Worm (Caenorhabditis elegans) whole organism, L3 larva: ENCODE measurements around the gene F16B12.7.
A peak's percentile ranks its signal among the peaks of the same experiment; 100 is the strongest.

Source experiments
- aly-2 ChIP-seq: fragments of 150-350 bp; optimal IDR thresholded peaks from 2 replicates; lab custom pipeline; 2014; ENCODE audit warnings: missing biosample characterization, missing genetic modification characterization
- ama-1 ChIP-seq: fragments of 150-350 bp; optimal IDR thresholded peaks from 2 replicates; lab custom pipeline; 2018
- ceh-9 ChIP-seq: sonication (generic microtip); optimal IDR thresholded peaks from 2 replicates; lab custom pipeline; 2018; ENCODE audit warnings: missing biosample characterization, missing genetic modification characterization
- egl-27 ChIP-seq: sonication (generic microtip); optimal IDR thresholded peaks from 4 replicates; lab custom pipeline; 2017; ENCODE audit warnings: missing biosample characterization, missing genetic modification reagents, missing genetic modification characterization
- elt-2 ChIP-seq: sonication (generic microtip); optimal IDR thresholded peaks from 2 replicates; lab custom pipeline; 2016; ENCODE audit warnings: missing genetic modification reagents, mild to moderate bottlenecking, missing genetic modification characterization, missing compliant biosample characterization
- fkh-2 ChIP-seq: fragments of 150-350 bp; optimal IDR thresholded peaks from 2 replicates; lab custom pipeline; 2014; ENCODE audit warnings: missing biosample characterization, missing genetic modification reagents, missing genetic modification characterization
- fos-1 ChIP-seq: fragments of 150-350 bp; optimal IDR thresholded peaks from 2 replicates; lab custom pipeline; 2014; ENCODE audit warnings: missing biosample characterization, missing genetic modification characterization
- nhr-237 ChIP-seq: fragments of 150-350 bp; optimal IDR thresholded peaks from 2 replicates; lab custom pipeline; 2014; ENCODE audit warnings: missing biosample characterization, missing genetic modification characterization
- nhr-25 ChIP-seq: sonication (generic microtip); optimal IDR thresholded peaks from 2 replicates; lab custom pipeline; 2017; ENCODE audit warnings: missing biosample characterization, missing genetic modification characterization
- pha-4 ChIP-seq: fragments of 150-350 bp; optimal IDR thresholded peaks from 2 replicates; lab custom pipeline; 2014; ENCODE audit warnings: missing biosample characterization, missing genetic modification reagents, missing genetic modification characterization
- pqm-1 ChIP-seq: fragments of 150-350 bp; optimal IDR thresholded peaks from 2 replicates; lab custom pipeline; 2017; ENCODE audit warnings: missing biosample characterization, missing genetic modification characterization, inconsistent platforms
- tbx-2 ChIP-seq: sonication (generic microtip); optimal IDR thresholded peaks from 2 replicates; lab custom pipeline; 2016; ENCODE audit warnings: mild to moderate bottlenecking, missing genetic modification characterization, missing compliant biosample characterization
- zag-1 ChIP-seq: fragments of 150-350 bp; optimal IDR thresholded peaks from 2 replicates; lab custom pipeline; 2014; ENCODE audit warnings: missing biosample characterization, missing genetic modification characterization

Gene F16B12.7

DNA sequence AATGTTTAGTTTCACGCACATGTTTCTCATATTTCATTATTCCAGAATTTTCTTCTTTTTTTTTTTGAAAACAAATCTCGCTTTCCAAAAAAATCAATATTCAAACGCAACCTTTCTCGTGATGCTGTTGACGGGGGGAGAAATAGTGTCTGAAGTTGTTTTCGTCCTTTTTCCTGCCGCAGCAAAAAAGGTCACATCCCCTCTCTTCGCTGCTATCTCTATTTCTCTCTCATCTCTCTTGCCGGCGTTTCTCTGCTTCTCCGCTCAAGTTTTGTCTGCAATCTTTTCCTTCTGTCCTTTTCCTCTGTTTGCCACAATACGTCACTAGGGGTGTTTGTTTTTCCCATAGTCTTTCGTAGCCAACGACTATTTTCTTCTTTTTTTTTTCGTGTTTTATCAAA is 38.4 kb downstream of the F16B12.7 start (continued):
- TF ChIP-seq pqm-1 (tag; lab: Kevin White, UChicago) = peak; percentile 53

DNA sequence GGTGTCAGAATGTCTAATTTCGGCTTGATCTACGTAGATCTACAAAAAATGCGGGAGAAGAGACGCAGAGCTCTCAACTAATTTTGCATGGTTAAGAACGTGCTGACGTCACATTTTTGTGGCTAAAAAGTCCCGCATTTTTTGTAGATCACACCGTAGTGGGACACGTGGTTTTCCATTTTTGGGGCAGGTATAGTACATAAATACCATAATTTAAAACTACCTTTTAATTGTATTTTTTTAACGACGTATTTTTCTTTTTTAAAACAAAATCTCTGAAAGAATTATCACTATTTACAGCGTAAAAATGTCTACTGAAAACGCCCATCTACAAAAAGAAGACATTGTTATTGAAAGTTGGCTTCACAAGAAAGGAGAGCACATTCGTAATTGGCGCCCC is 39.1 kb downstream of the F16B12.7 start, which contains the start of gene akt-2:
Gene akt-2, plus strand, starts transcription at position 301 of the 400 bp plus-strand sequence.
- TF ChIP-seq nhr-25 (tag; lab: Kevin White, UChicago) = no peak
- no peak for TF ChIP-seq fos-1
- no peak for TF ChIP-seq fkh-2 (tag; lab: Kevin White, UChicago)
- no peak for TF ChIP-seq nhr-237 (tag; lab: Kevin White, UChicago)
- TF ChIP-seq tbx-2 (tag; lab: Kevin White, UChicago) = no peak

DNA sequence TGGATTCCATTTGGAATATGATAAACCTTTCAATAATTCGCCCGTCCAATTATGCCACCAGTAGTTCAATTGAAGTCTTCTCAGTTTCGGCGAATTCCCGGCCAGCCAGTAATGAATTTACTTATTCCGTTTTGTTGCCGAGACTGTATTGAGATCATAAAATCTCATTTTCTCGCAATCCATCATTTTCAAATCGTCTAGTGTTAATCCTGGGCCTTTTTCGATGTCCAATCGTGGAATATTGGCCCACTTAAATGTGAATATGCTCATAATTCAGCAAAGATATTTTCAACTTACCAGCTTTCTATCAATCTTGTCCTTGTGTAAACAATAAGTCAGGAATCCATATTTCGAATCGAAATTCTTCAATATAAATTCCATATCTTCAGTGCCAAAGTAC is 44.3 kb downstream of the F16B12.7 start:
- TF ChIP-seq ceh-9 (no peak), nhr-25 (tag; lab: Kevin White, UChicago) (no peak)

DNA sequence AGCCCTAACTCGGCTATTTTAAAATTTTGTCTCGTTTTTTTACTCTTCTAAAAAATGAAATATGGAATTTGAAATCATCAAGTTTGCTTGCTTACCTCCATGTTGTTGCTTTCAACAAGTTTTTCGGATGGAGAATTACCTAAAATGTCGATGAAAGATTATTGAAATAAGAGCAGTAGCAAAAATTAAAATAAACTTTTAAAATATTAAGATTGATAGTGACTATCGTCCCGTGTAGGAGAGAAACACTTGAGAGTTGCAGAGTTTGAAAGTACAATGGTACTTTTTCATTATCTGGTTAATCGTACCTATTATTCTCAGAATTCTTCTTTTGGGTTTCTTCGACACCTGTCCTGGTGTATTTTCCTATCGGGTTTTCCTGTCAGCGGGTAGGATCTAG is 48.6 kb downstream of the F16B12.7 start, which contains the start of gene ceh-90:
Gene ceh-90, minus strand, starts transcription at position 101 of the 400 bp plus-strand sequence.
- TF ChIP-seq elt-2 (no peak), aly-2 (tag; lab: Kevin White, UChicago) (no peak), pha-4 (tag; lab: Kevin White, UChicago) (no peak), zag-1 (no peak), ama-1 (lab: Kevin White, UChicago) (no peak), egl-27 (tag; lab: Kevin White, UChicago) (no peak)
